Fruit fly (Drosophila melanogaster) whole organism, embryonic: ENCODE data around the gene Nasp.

Experiments
- Ada2b ChIP-seq: fragments of 200-800 bp; sonication (Bioruptor generic); IDR thresholded peaks from 2 replicates; pipeline ENCODE4 v1.3.6; 2022; ENCODE audit warnings: missing biosample characterization, missing genetic modification characterization
- Blimp-1 ChIP-seq: fragments of 200-800 bp; sonication (Bioruptor generic); optimal IDR thresholded peaks from 3 replicates; lab custom pipeline; 2018; ENCODE audit warnings: missing biosample characterization, missing genetic modification characterization, mild to moderate bottlenecking, moderate library complexity, missing genetic modification reagents
- CG10209 ChIP-seq: fragments of 200-800 bp; sonication (Bioruptor generic); optimal IDR thresholded peaks from 3 replicates; lab custom pipeline; 2017; ENCODE audit warnings: missing biosample characterization, mild to moderate bottlenecking, missing genetic modification characterization, missing genetic modification reagents
- CG10267 ChIP-seq: fragments of 200-800 bp; sonication (Bioruptor generic); optimal IDR thresholded peaks from 2 replicates; lab custom pipeline; 2018; ENCODE audit warnings: missing biosample characterization, mild to moderate bottlenecking, missing genetic modification characterization, moderate library complexity
- CG10959 ChIP-seq: fragments of 200-800 bp; sonication (Bioruptor generic); IDR thresholded peaks from 2 replicates; pipeline ENCODE4 v1.3.6; 2022; ENCODE audit warnings: missing biosample characterization, missing genetic modification characterization
- CG11398 ChIP-seq: fragments of 200-800 bp; sonication (Bioruptor generic); optimal IDR thresholded peaks from 2 replicates; lab custom pipeline; 2016; ENCODE audit warnings: missing biosample characterization, missing genetic modification characterization
- CG11504 ChIP-seq: fragments of 200-800 bp; sonication (Bioruptor generic); optimal IDR thresholded peaks from 3 replicates; lab custom pipeline; 2019; ENCODE audit warnings: missing biosample characterization, mild to moderate bottlenecking, missing genetic modification characterization, moderate library complexity
- CG11560 ChIP-seq: fragments of 200-800 bp; sonication (Bioruptor generic); IDR thresholded peaks from 3 replicates; pipeline ENCODE4 v1.3.6; 2022; ENCODE audit warnings: missing biosample characterization, missing genetic modification characterization
- CG12236 ChIP-seq: fragments of 200-800 bp; sonication (Bioruptor generic); optimal IDR thresholded peaks from 2 replicates; lab custom pipeline; 2016; ENCODE audit warnings: missing biosample characterization, missing genetic modification characterization
- CG13775 ChIP-seq: fragments of 200-800 bp; sonication (Bioruptor generic); optimal IDR thresholded peaks from 3 replicates; lab custom pipeline; 2017; ENCODE audit warnings: missing biosample characterization, mild to moderate bottlenecking, missing genetic modification characterization
- CG14441 ChIP-seq: fragments of 200-800 bp; sonication (Bioruptor generic); IDR thresholded peaks from 2 replicates; pipeline ENCODE4 v1.3.6; 2022; ENCODE audit warnings: missing biosample characterization, missing genetic modification characterization
- CG1602 ChIP-seq: fragments of 200-800 bp; sonication (Bioruptor generic); optimal IDR thresholded peaks from 3 replicates; lab custom pipeline; 2016; ENCODE audit warnings: missing biosample characterization, missing genetic modification characterization
- CG17802 ChIP-seq: fragments of 200-800 bp; sonication (Bioruptor generic); optimal IDR thresholded peaks from 2 replicates; lab custom pipeline; 2018; ENCODE audit warnings: missing biosample characterization, mild to moderate bottlenecking, missing genetic modification characterization, moderate library complexity
- CG17912 ChIP-seq: fragments of 200-800 bp; sonication (Bioruptor generic); optimal IDR thresholded peaks from 2 replicates; lab custom pipeline; 2018; ENCODE audit warnings: missing biosample characterization, mild to moderate bottlenecking, missing genetic modification characterization
- CG2116 ChIP-seq: fragments of 200-800 bp; sonication (Bioruptor generic); optimal IDR thresholded peaks from 3 replicates; lab custom pipeline; 2018; ENCODE audit warnings: missing biosample characterization, mild to moderate bottlenecking, missing genetic modification characterization
- CG30431 ChIP-seq: fragments of 200-800 bp; sonication (Bioruptor generic); optimal IDR thresholded peaks from 2 replicates; lab custom pipeline; 2017; ENCODE audit warnings: missing biosample characterization, missing genetic modification characterization
- CG34224 ChIP-seq: fragments of 200-800 bp; sonication (Bioruptor generic); IDR thresholded peaks from 3 replicates; pipeline ENCODE4 v1.3.6; 2022; ENCODE audit warnings: missing biosample characterization, missing genetic modification characterization; ENCODE audit not compliant: partially characterized antibody
- CG6254 ChIP-seq: fragments of 200-800 bp; sonication (Bioruptor generic); optimal IDR thresholded peaks from 3 replicates; lab custom pipeline; 2017; ENCODE audit warnings: mild to moderate bottlenecking, missing biosample characterization, missing genetic modification reagents, missing genetic modification characterization
- CG8089 ChIP-seq: fragments of 200-800 bp; sonication (Bioruptor generic); optimal IDR thresholded peaks from 3 replicates; lab custom pipeline; 2016; ENCODE audit warnings: missing biosample characterization, missing genetic modification characterization
- CG9797 ChIP-seq: fragments of 200-800 bp; sonication (Bioruptor generic); optimal IDR thresholded peaks from 3 replicates; lab custom pipeline; 2018; ENCODE audit warnings: missing biosample characterization, mild to moderate bottlenecking, missing genetic modification characterization
- Dad ChIP-seq: fragments of 200-800 bp; sonication (Bioruptor generic); optimal IDR thresholded peaks from 3 replicates; lab custom pipeline; 2016; ENCODE audit warnings: missing biosample characterization, missing genetic modification characterization
- Dbx ChIP-seq: fragments of 200-800 bp; sonication (Bioruptor generic); IDR thresholded peaks from 3 replicates; pipeline ENCODE4 v1.3.6; 2022; ENCODE audit warnings: missing biosample characterization, missing genetic modification characterization
- Dll ChIP-seq: fragments of 200-800 bp; sonication (Bioruptor generic); IDR thresholded peaks from 4 replicates; pipeline ENCODE4 v1.3.6; 2022; ENCODE audit warnings: missing biosample characterization, missing genetic modification characterization; ENCODE audit not compliant: partially characterized antibody
- Eip74EF ChIP-seq, 2 experiments: fragments of 200-800 bp in 1 of 2; fragments of >200 bp in 1 of 2; sonication (Bioruptor generic) in 1 of 2; optimal IDR thresholded peaks; 2 replicates each; lab custom pipeline; 2017 to 2019; ENCODE audit warnings: missing biosample characterization in 2 of 2, missing genetic modification characterization in 2 of 2, mild to moderate bottlenecking in 1 of 2, moderate library complexity in 1 of 2
- Fer1 ChIP-seq: fragments of 200-800 bp; sonication (Bioruptor generic); optimal IDR thresholded peaks from 2 replicates; lab custom pipeline; 2017; ENCODE audit warnings: missing biosample characterization, mild to moderate bottlenecking, missing genetic modification characterization
- HLH3B ChIP-seq: fragments of 200-800 bp; sonication (Bioruptor generic); IDR thresholded peaks from 2 replicates; pipeline ENCODE4 v1.3.6; 2022; ENCODE audit warnings: missing biosample characterization, missing genetic modification characterization
- HLH4C ChIP-seq: fragments of 200-800 bp; sonication (Bioruptor generic); IDR thresholded peaks from 3 replicates; pipeline ENCODE4 v1.3.6; 2022; ENCODE audit warnings: missing biosample characterization, missing genetic modification characterization; ENCODE audit not compliant: partially characterized antibody
- Hr39 ChIP-seq: fragments of >200 bp; optimal IDR thresholded peaks from 2 replicates; lab custom pipeline; 2017
- Oaz ChIP-seq: fragments of 200-800 bp; sonication (Bioruptor generic); IDR thresholded peaks from 2 replicates; pipeline ENCODE4 v1.3.6; 2022; ENCODE audit warnings: missing biosample characterization, missing genetic modification characterization
- Pdp1 ChIP-seq, 2 experiments: fragments of 200-800 bp; sonication (Bioruptor generic); optimal IDR thresholded peaks; 3 replicates each; lab custom pipeline; 2016; ENCODE audit warnings: missing biosample characterization in 2 of 2, missing genetic modification characterization in 2 of 2, mild to moderate bottlenecking in 1 of 2, moderate library complexity in 1 of 2
- Sry-δ ChIP-seq: fragments of 200-800 bp; sonication (Bioruptor generic); optimal IDR thresholded peaks from 2 replicates; lab custom pipeline; 2016; ENCODE audit warnings: missing biosample characterization, missing genetic modification characterization
- Taf1 ChIP-seq: fragments of 200-800 bp; sonication (Bioruptor generic); IDR thresholded peaks from 2 replicates; pipeline ENCODE4 v1.3.6; 2022; ENCODE audit warnings: missing biosample characterization, missing genetic modification characterization
- chinmo ChIP-seq: fragments of 200-800 bp; sonication (Bioruptor generic); IDR thresholded peaks from 4 replicates; pipeline ENCODE4 v1.3.6; 2022; ENCODE audit warnings: missing biosample characterization, missing genetic modification characterization; ENCODE audit not compliant: partially characterized antibody
- corto ChIP-seq: fragments of 200-800 bp; sonication (Bioruptor generic); optimal IDR thresholded peaks from 2 replicates; lab custom pipeline; 2016; ENCODE audit warnings: missing biosample characterization, mild to moderate bottlenecking, missing genetic modification characterization, moderate library complexity
- dimm ChIP-seq: fragments of 200-800 bp; sonication (Bioruptor generic); IDR thresholded peaks from 2 replicates; pipeline ENCODE4 v1.3.6; 2022; ENCODE audit warnings: missing biosample characterization, missing genetic modification characterization
- gcm2 ChIP-seq: fragments of 200-800 bp; sonication (Bioruptor generic); optimal IDR thresholded peaks from 2 replicates; lab custom pipeline; 2016; ENCODE audit warnings: missing biosample characterization, missing genetic modification characterization
- grn ChIP-seq: fragments of 200-800 bp; sonication (Bioruptor generic); optimal IDR thresholded peaks from 3 replicates; lab custom pipeline; 2017; ENCODE audit warnings: missing biosample characterization, missing genetic modification characterization
- hbn ChIP-seq: fragments of 200-800 bp; sonication (Bioruptor generic); IDR thresholded peaks from 2 replicates; pipeline ENCODE4 v1.3.6; 2022; ENCODE audit warnings: missing biosample characterization, missing genetic modification characterization; ENCODE audit not compliant: partially characterized antibody
- pb ChIP-seq: fragments of 200-800 bp; sonication (Bioruptor generic); optimal IDR thresholded peaks from 3 replicates; lab custom pipeline; 2016; ENCODE audit warnings: missing biosample characterization, missing genetic modification characterization
- rib ChIP-seq: fragments of 200-800 bp; sonication (Bioruptor generic); IDR thresholded peaks from 2 replicates; pipeline ENCODE4 v1.3.6; 2022; ENCODE audit warnings: missing biosample characterization, missing genetic modification characterization
- row ChIP-seq: fragments of 200-800 bp; sonication (Bioruptor generic); IDR thresholded peaks from 3 replicates; pipeline ENCODE4 v1.3.6; 2022; ENCODE audit warnings: missing biosample characterization, missing genetic modification characterization
- sd ChIP-seq: fragments of 200-800 bp; sonication (Bioruptor generic); optimal IDR thresholded peaks from 3 replicates; lab custom pipeline; 2018; ENCODE audit warnings: missing biosample characterization, mild to moderate bottlenecking, missing genetic modification characterization, moderate library complexity
- so ChIP-seq: fragments of 200-800 bp; sonication (Bioruptor generic); IDR thresholded peaks from 3 replicates; pipeline ENCODE4 v1.3.6; 2022; ENCODE audit warnings: missing biosample characterization, missing genetic modification characterization
- stwl ChIP-seq: fragments of 200-800 bp; sonication (Bioruptor generic); optimal IDR thresholded peaks from 3 replicates; lab custom pipeline; 2018; ENCODE audit warnings: missing biosample characterization, mild to moderate bottlenecking, missing genetic modification characterization, moderate library complexity
- tll ChIP-seq, 2 experiments: fragments of 200-800 bp in 1 of 2; fragments of >200 bp in 1 of 2; sonication (Bioruptor generic) in 1 of 2; optimal IDR thresholded peaks; 2 replicates each; lab custom pipeline; 2017 to 2019; ENCODE audit warnings: missing biosample characterization in 2 of 2, missing genetic modification characterization in 2 of 2, mild to moderate bottlenecking in 1 of 2, moderate library complexity in 1 of 2
- trh ChIP-seq: fragments of 200-800 bp; sonication (Bioruptor generic); optimal IDR thresholded peaks from 2 replicates; lab custom pipeline; 2016; ENCODE audit warnings: missing biosample characterization, missing genetic modification characterization
- twi ChIP-seq: fragments of 200-800 bp; optimal IDR thresholded peaks from 2 replicates; lab custom pipeline; 2019; ENCODE audit warnings: missing biosample characterization, mild to moderate bottlenecking, missing genetic modification characterization, moderate library complexity
- vnd ChIP-seq: fragments of 200-800 bp; sonication (Bioruptor generic); IDR thresholded peaks from 3 replicates; pipeline ENCODE4 v1.3.6; 2022; ENCODE audit warnings: missing biosample characterization, missing genetic modification characterization; ENCODE audit not compliant: partially characterized antibody

Gene Nasp

DNA sequence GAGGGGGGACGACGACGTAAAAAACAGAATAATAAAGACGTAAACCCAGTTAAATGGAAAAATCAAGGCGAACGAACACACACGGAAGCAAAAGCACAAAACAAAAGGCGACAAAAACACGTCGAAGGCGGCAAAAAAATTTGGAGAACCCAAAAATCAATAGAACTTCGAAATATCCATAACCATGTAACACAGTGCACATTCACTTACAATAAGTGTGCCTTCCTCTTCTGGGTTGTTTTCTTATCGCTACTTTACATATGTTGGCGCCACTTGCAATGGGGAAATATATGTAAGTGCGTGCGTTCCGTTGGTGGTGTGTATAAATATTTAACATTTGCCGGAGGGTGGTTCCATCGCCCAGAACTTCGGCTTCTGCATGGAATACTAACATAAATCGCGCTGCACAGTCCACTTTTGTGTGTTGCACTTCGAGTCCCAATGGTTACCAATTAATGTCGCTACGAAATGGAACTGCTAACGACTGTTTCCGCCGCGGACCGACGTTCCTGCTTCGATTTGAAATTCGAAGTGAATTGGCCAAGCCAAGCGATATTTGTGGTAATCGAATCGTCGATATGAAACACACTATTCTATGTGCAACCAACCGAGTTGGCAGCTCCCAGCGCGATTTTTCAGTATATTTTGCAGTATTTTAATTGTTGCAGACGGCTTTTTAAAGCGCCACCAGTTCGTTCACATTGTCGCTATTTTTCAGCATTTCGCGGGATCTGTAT lies at the start of gene Nasp, which contains the start of gene CG9801 (continued):
- peak; percentile 82; the same call in 2 of the 4 replicates for TF ChIP-seq chinmo (GFP tag; lab: Robert Waterston, UW)
- TF ChIP-seq rib = peak; percentile 72; the same call in 1 of the 2 replicates
- peak; percentile 35 for TF ChIP-seq CG17912 (GFP tag; lab: Kevin White, UChicago)
- TF ChIP-seq Dad = peak; percentile 35
- TF ChIP-seq twi (tag; lab: Kevin White, UChicago) = peak; percentile 9
- no peak for TF ChIP-seq dimm (GFP tag; lab: Robert Waterston, UW)
- TF ChIP-seq CG9797 (GFP tag; lab: Kevin White, UChicago) = peak; percentile 94
- TF ChIP-seq row = peak; percentile 51
- peak; percentile 48; the same call in 1 of the 3 replicates for TF ChIP-seq so (GFP tag; lab: Robert Waterston, UW)
- peak; percentile 83 for TF ChIP-seq Sry-δ (GFP tag; lab: Kevin White, UChicago)
- 0 out of 2 replicates have a peak, but pooled peaks have one; percentile 29 for TF ChIP-seq HLH3B (GFP tag; lab: Robert Waterston, UW)
- 0 out of 2 replicates have a peak, but pooled peaks have one; percentile 21 for TF ChIP-seq CG14441 (GFP tag; lab: Robert Waterston, UW)
- TF ChIP-seq Ada2b (GFP tag; lab: Robert Waterston, UW) = no peak
- TF ChIP-seq CG1602 (GFP tag; lab: Kevin White, UChicago) = no peak
- peak; percentile 56 for TF ChIP-seq sd (tag; lab: Kevin White, UChicago)
- peak; percentile 39 for TF ChIP-seq pb (GFP tag; lab: Kevin White, UChicago)
- no peak for TF ChIP-seq tll (GFP tag; optimal IDR thresholded peaks at IDR 0.05; lab: Kevin White, UChicago)
- peak; percentile 99 for TF ChIP-seq stwl (tag; lab: Kevin White, UChicago)
- TF ChIP-seq trh (GFP tag; lab: Kevin White, UChicago) = no peak
- TF ChIP-seq Oaz (GFP tag; lab: Robert Waterston, UW) = no peak
- TF ChIP-seq Blimp-1 (GFP tag; lab: Kevin White, UChicago) = peak; percentile 16
- peak; percentile 65; the same call in 2 of the 3 replicates for TF ChIP-seq CG11560 (tag; lab: Robert Waterston, UW)
- TF ChIP-seq CG13775 (GFP tag; lab: Kevin White, UChicago) = peak; percentile 31
- TF ChIP-seq CG11504 (tag; lab: Kevin White, UChicago) = peak; percentile 66
- peak in 1 of 2 experiments; percentile 73 for TF ChIP-seq Eip74EF (GFP tag; optimal IDR thresholded peaks at IDR 0.05; lab: Kevin White, UChicago)
- TF ChIP-seq CG30431 = no peak
- peak; percentile 57 for TF ChIP-seq hbn (GFP tag; lab: Robert Waterston, UW)
- no peak for TF ChIP-seq CG17802 (tag; lab: Kevin White, UChicago)
- TF ChIP-seq CG10267 = peak; percentile 54
- TF ChIP-seq CG8089 (GFP tag; lab: Kevin White, UChicago) = no peak
- TF ChIP-seq CG10209 = peak; percentile 13
- TF ChIP-seq Taf1 (GFP tag; lab: Robert Waterston, UW) = no peak
- TF ChIP-seq Hr39 (lab: Kevin White, UChicago) = no peak
- TF ChIP-seq CG6254 (GFP tag; lab: Kevin White, UChicago) = peak; percentile 21
- peak; percentile 78 for TF ChIP-seq HLH4C (GFP tag; lab: Robert Waterston, UW)
- TF ChIP-seq CG2116 (GFP tag; lab: Kevin White, UChicago) = peak; percentile 83
- peak; percentile 76; the same call in 3 of the 4 replicates for TF ChIP-seq Dll
- peak in 1 of 2 experiments; percentile 29 for TF ChIP-seq Pdp1 (GFP tag; optimal IDR thresholded peaks at IDR 0.05; lab: Kevin White, UChicago)
- TF ChIP-seq gcm2 (GFP tag; lab: Kevin White, UChicago) = no peak
- TF ChIP-seq CG12236 (GFP tag; lab: Kevin White, UChicago) = no peak
- TF ChIP-seq corto (GFP tag; lab: Kevin White, UChicago) = no peak
- TF ChIP-seq CG11398 (GFP tag; lab: Kevin White, UChicago) = peak; percentile 20
- peak; percentile 35 for TF ChIP-seq Fer1 (GFP tag; lab: Kevin White, UChicago)
- peak; percentile 62; the same call in 2 of the 3 replicates for TF ChIP-seq vnd (GFP tag; lab: Robert Waterston, UW)
- TF ChIP-seq CG34224 (GFP tag; lab: Robert Waterston, UW) = peak; percentile 61
- peak; percentile 36; the same call in 1 of the 3 replicates for TF ChIP-seq Dbx (GFP tag; lab: Robert Waterston, UW)
- no peak for TF ChIP-seq CG10959 (GFP tag; lab: Robert Waterston, UW)
- TF ChIP-seq grn (GFP tag; lab: Kevin White, UChicago) = no peak
